Worm (Caenorhabditis elegans): ENCODE data around the gene C06G3.3.

C06G3.3 gene

DNA sequence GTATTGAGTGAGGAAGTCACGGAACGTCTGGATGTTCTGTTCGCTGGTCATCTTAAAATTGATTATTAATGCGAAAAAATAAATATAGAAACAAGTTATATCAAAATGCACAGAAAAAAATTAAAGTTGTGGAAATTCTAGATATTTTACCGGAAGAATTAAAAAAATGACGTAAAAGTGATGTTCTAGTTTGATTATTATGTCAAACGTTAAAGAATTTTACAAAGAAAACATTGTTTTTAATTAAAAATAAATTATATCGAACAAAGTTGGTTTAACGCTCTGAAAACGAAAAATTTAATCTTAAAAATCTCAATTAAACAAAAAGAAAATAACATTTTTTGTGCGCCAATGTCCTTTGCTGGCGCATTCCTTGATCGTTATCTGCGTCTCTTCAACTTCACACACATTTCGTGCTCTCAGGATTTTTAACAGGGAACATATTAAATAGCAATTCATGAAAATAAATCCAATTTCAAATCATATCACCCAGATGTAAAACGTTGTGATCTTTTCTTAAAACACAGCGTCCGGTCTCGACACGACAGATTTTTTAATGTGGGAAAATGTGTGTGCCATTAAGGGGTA lies 8.7 kb downstream of the C06G3.3 start, which contains the start of gene tin-9.1 (continued):
- TF ChIP-seq irx-1 (tag; optimal IDR thresholded peaks at IDR 0.05): peak; percentile 68
- peak; percentile 69 for TF ChIP-seq fkh-8 (tag; optimal IDR thresholded peaks at IDR 0.05)
- TF ChIP-seq efl-3 (GFP tag; optimal IDR thresholded peaks at IDR 0.05): no peak
- peak; percentile 84 for TF ChIP-seq lin-35 (GFP tag; optimal IDR thresholded peaks at IDR 0.05)
- peak; percentile 92 for TF ChIP-seq nhr-71 (tag; optimal IDR thresholded peaks at IDR 0.05)
- no peak for TF ChIP-seq pqm-1 (tag; optimal IDR thresholded peaks at IDR 0.05)
- TF ChIP-seq ces-1 (GFP tag; optimal IDR thresholded peaks at IDR 0.05): no peak
- TF ChIP-seq zag-1 (tag; optimal IDR thresholded peaks at IDR 0.05): no peak
- peak; percentile 76 for TF ChIP-seq unc-86 (tag; optimal IDR thresholded peaks at IDR 0.05)
- no peak for TF ChIP-seq unc-62 (GFP tag; optimal IDR thresholded peaks at IDR 0.05)
- TF ChIP-seq nhr-76 (tag; optimal IDR thresholded peaks at IDR 0.05): no peak
- TF ChIP-seq zip-4 (GFP tag; optimal IDR thresholded peaks at IDR 0.05): peak; percentile 26
- TF ChIP-seq hpl-2 (GFP tag; optimal IDR thresholded peaks at IDR 0.05): no peak
- peak; percentile 91 for TF ChIP-seq nhr-19 (GFP tag; conservative IDR thresholded peaks at IDR 0.05)
- no peak for TF ChIP-seq nhr-12 (tag; optimal IDR thresholded peaks at IDR 0.05)
- TF ChIP-seq mab-9 (GFP tag; IDR thresholded peaks at IDR 0.05): peak; percentile 22; the same call in 1 of the 2 replicates
- TF ChIP-seq lin-39 (tag; optimal IDR thresholded peaks at IDR 0.05): peak; percentile 76
- TF ChIP-seq alr-1 (tag; optimal IDR thresholded peaks at IDR 0.05; ENCODE audit: borderline replicate concordance): no peak
- TF ChIP-seq nhr-77 (tag; optimal IDR thresholded peaks at IDR 0.05): peak; percentile 64
- peak; percentile 39 for TF ChIP-seq lir-3 (tag; optimal IDR thresholded peaks at IDR 0.05; ENCODE audit: poor library complexity)
- TF ChIP-seq nhr-90 (tag; optimal IDR thresholded peaks at IDR 0.05; ENCODE audit: poor library complexity): peak; percentile 74
- peak; percentile 57; the same call in 1 of the 2 replicates for TF ChIP-seq grh-1 (GFP tag; IDR thresholded peaks at IDR 0.05)
- peak; percentile 16 for TF ChIP-seq ama-1 (optimal IDR thresholded peaks at IDR 0.05)
- TF ChIP-seq nhr-28 (tag; optimal IDR thresholded peaks at IDR 0.05): no peak
- TF ChIP-seq egl-27 (tag; optimal IDR thresholded peaks at IDR 0.05): no peak
- TF ChIP-seq C16A3.4 (tag; optimal IDR thresholded peaks at IDR 0.05): peak; percentile 78
- TF ChIP-seq fkh-4 (tag; optimal IDR thresholded peaks at IDR 0.05; ENCODE audit: borderline replicate concordance): peak; percentile 28
- TF ChIP-seq hlh-17 (GFP tag; optimal IDR thresholded peaks at IDR 0.05; ENCODE audit: borderline replicate concordance): no peak
- no peak for TF ChIP-seq nhr-84 (tag; optimal IDR thresholded peaks at IDR 0.05)
- TF ChIP-seq ceh-8 (GFP tag; optimal IDR thresholded peaks at IDR 0.05): no peak
- peak; percentile 76 for TF ChIP-seq blmp-1 (tag; optimal IDR thresholded peaks at IDR 0.05)
- peak; percentile 81 for TF ChIP-seq ztf-4 (tag; optimal IDR thresholded peaks at IDR 0.05)
- peak; percentile 86 for TF ChIP-seq nhr-47 (tag; optimal IDR thresholded peaks at IDR 0.05)
- peak; percentile 58 for TF ChIP-seq lin-15B (tag; optimal IDR thresholded peaks at IDR 0.05)
- TF ChIP-seq ceh-63 (GFP tag; optimal IDR thresholded peaks at IDR 0.05): no peak
- TF ChIP-seq nhr-11 (tag; optimal IDR thresholded peaks at IDR 0.05): peak; percentile 43
- peak in 2 of 6 experiments; percentile 53 to 75 for TF ChIP-seq elt-3 (tag; optimal IDR thresholded peaks at IDR 0.05)
- TF ChIP-seq egl-13 (tag; optimal IDR thresholded peaks at IDR 0.05): peak; percentile 72
- TF ChIP-seq fkh-10 (GFP tag; optimal IDR thresholded peaks at IDR 0.05): no peak
- TF ChIP-seq Y116A8C.19 (tag; optimal IDR thresholded peaks at IDR 0.05; ENCODE audit: borderline replicate concordance): no peak
- TF ChIP-seq tlp-1 (tag; optimal IDR thresholded peaks at IDR 0.05): no peak
- TF ChIP-seq snpc-4 (tag; optimal IDR thresholded peaks at IDR 0.05): peak; percentile 80
- peak; percentile 91 for TF ChIP-seq nhr-20 (tag; optimal IDR thresholded peaks at IDR 0.05)
- TF ChIP-seq nhr-85 (tag): peak; percentile 84
- TF ChIP-seq F16B12.6 (tag; optimal IDR thresholded peaks at IDR 0.05): peak; percentile 39
- TF ChIP-seq unc-98 (GFP tag; IDR thresholded peaks at IDR 0.05): no peak
- no peak for TF ChIP-seq vab-15 (tag; optimal IDR thresholded peaks at IDR 0.05)
- peak; percentile 95 for TF ChIP-seq mep-1 (tag; optimal IDR thresholded peaks at IDR 0.05)
- TF ChIP-seq unc-130 (tag; optimal IDR thresholded peaks at IDR 0.05): peak; percentile 67
- peak; percentile 87 for TF ChIP-seq swsn-7 (tag; optimal IDR thresholded peaks at IDR 0.05)
- TF ChIP-seq rnt-1 (tag; optimal IDR thresholded peaks at IDR 0.05): peak; percentile 83
- TF ChIP-seq dpl-1 (GFP tag; optimal IDR thresholded peaks at IDR 0.05): peak; percentile 68 to 83 (median 81)

All from whole organism, L1 larva.